Fruit fly (Drosophila melanogaster) whole organism: ENCODE data around the gene CG13284.

Source experiments
- pan ChIP-seq: fragments of >200 bp; optimal IDR thresholded peaks from 2 replicates; lab custom pipeline; 2017
- psq ChIP-seq: fragments of >200 bp; optimal IDR thresholded peaks from 2 replicates; lab custom pipeline; 2017

- TF ChIP-seq psq (lab: Kevin White, UChicago) (no peak), pan (lab: Kevin White, UChicago) (no peak)
Measured at dm6 chr2L:16868897-16869324, 20.4 kb upstream of the CG13284 start.
